Fruit fly (Drosophila melanogaster) whole organism, embryonic: ENCODE results near the gene DIP1.

Experiments used
- Atf-2 ChIP-seq: fragments of 200-800 bp; sonication (Bioruptor generic); optimal IDR thresholded peaks from 2 replicates; lab custom pipeline; 2016; ENCODE audit warnings: missing biosample characterization, missing genetic modification characterization
- Atf6 ChIP-seq: fragments of 200-800 bp; sonication (Bioruptor generic); IDR thresholded peaks from 2 replicates; pipeline ENCODE4 v1.3.6; 2022; ENCODE audit warnings: missing biosample characterization, missing genetic modification characterization
- Blimp-1 ChIP-seq: fragments of 200-800 bp; sonication (Bioruptor generic); optimal IDR thresholded peaks from 3 replicates; lab custom pipeline; 2018; ENCODE audit warnings: missing biosample characterization, missing genetic modification characterization, mild to moderate bottlenecking, moderate library complexity, missing genetic modification reagents
- Bteb2 ChIP-seq: fragments of 200-800 bp; sonication (Bioruptor generic); optimal IDR thresholded peaks from 2 replicates; lab custom pipeline; 2016; ENCODE audit warnings: missing biosample characterization, missing genetic modification characterization
- CG11456 ChIP-seq: fragments of 200-800 bp; sonication (Bioruptor generic); IDR thresholded peaks from 3 replicates; pipeline ENCODE4 v1.3.6; 2022; ENCODE audit warnings: missing biosample characterization, missing genetic modification characterization
- CG11504 ChIP-seq: fragments of 200-800 bp; sonication (Bioruptor generic); optimal IDR thresholded peaks from 3 replicates; lab custom pipeline; 2019; ENCODE audit warnings: missing biosample characterization, mild to moderate bottlenecking, missing genetic modification characterization, moderate library complexity
- CG12071 ChIP-seq: fragments of 200-800 bp; sonication (Bioruptor generic); optimal IDR thresholded peaks from 3 replicates; lab custom pipeline; 2018; ENCODE audit warnings: missing biosample characterization, mild to moderate bottlenecking, missing genetic modification characterization
- CG12104 ChIP-seq: fragments of 200-800 bp; sonication (Bioruptor generic); optimal IDR thresholded peaks from 3 replicates; lab custom pipeline; 2016; ENCODE audit warnings: missing biosample characterization, missing genetic modification characterization
- CG13624 ChIP-seq: fragments of 200-800 bp; sonication (Bioruptor generic); optimal IDR thresholded peaks from 2 replicates; lab custom pipeline; 2016; ENCODE audit warnings: missing biosample characterization, missing genetic modification characterization
- CG14050 ChIP-seq: fragments of 200-800 bp; sonication (Bioruptor generic); IDR thresholded peaks from 3 replicates; pipeline ENCODE4 v1.3.6; 2022; ENCODE audit warnings: missing biosample characterization, missing genetic modification characterization
- CG1529 ChIP-seq: fragments of 200-800 bp; sonication (Bioruptor generic); optimal IDR thresholded peaks from 3 replicates; lab custom pipeline; 2018; ENCODE audit warnings: missing biosample characterization, missing genetic modification characterization
- CG15696 ChIP-seq: fragments of 200-800 bp; sonication (Bioruptor generic); optimal IDR thresholded peaks from 2 replicates; lab custom pipeline; 2019; ENCODE audit warnings: missing biosample characterization, mild to moderate bottlenecking, missing genetic modification characterization, moderate library complexity
- CG16779 ChIP-seq: fragments of 200-800 bp; sonication (Bioruptor generic); IDR thresholded peaks from 2 replicates; pipeline ENCODE4 v1.3.6; 2022; ENCODE audit warnings: missing biosample characterization, missing genetic modification characterization
- CG16815 ChIP-seq: fragments of 200-800 bp; sonication (Bioruptor generic); optimal IDR thresholded peaks from 3 replicates; lab custom pipeline; 2017; ENCODE audit warnings: missing biosample characterization, mild to moderate bottlenecking, missing genetic modification characterization
- CG18476 ChIP-seq: fragments of 200-800 bp; sonication (Bioruptor generic); optimal IDR thresholded peaks from 2 replicates; lab custom pipeline; 2016; ENCODE audit warnings: missing biosample characterization, mild to moderate bottlenecking, missing genetic modification characterization
- CG2678 ChIP-seq: fragments of 200-800 bp; sonication (Bioruptor generic); optimal IDR thresholded peaks from 3 replicates; lab custom pipeline; 2019; ENCODE audit warnings: missing biosample characterization, mild to moderate bottlenecking, missing genetic modification characterization, moderate library complexity
- CG2889 ChIP-seq: fragments of 200-800 bp; sonication (Bioruptor generic); IDR thresholded peaks from 3 replicates; pipeline ENCODE4 v1.3.6; 2022; ENCODE audit warnings: missing biosample characterization, missing genetic modification characterization
- CG3065 ChIP-seq: fragments of 200-800 bp; sonication (Bioruptor generic); optimal IDR thresholded peaks from 2 replicates; lab custom pipeline; 2016; ENCODE audit warnings: missing biosample characterization, missing genetic modification characterization
- CG33213 ChIP-seq: fragments of 200-800 bp; sonication (Bioruptor generic); optimal IDR thresholded peaks from 3 replicates; lab custom pipeline; 2016; ENCODE audit warnings: missing biosample characterization, missing genetic modification characterization
- CG4328 ChIP-seq: fragments of 200-800 bp; sonication (Bioruptor generic); optimal IDR thresholded peaks from 3 replicates; lab custom pipeline; 2017; ENCODE audit warnings: missing biosample characterization, missing genetic modification reagents, missing genetic modification characterization
- CG4424 ChIP-seq: fragments of 200-800 bp; sonication (Bioruptor generic); optimal IDR thresholded peaks from 3 replicates; lab custom pipeline; 2016; ENCODE audit warnings: missing biosample characterization, missing genetic modification characterization
- CG9609 ChIP-seq: fragments of 200-800 bp; sonication (Bioruptor generic); optimal IDR thresholded peaks from 3 replicates; lab custom pipeline; 2016; ENCODE audit warnings: missing biosample characterization, missing genetic modification characterization
- D19A ChIP-seq: fragments of 200-800 bp; optimal IDR thresholded peaks from 3 replicates; lab custom pipeline; 2019; ENCODE audit warnings: missing biosample characterization, mild to moderate bottlenecking, missing genetic modification characterization, moderate library complexity
- D19B ChIP-seq: fragments of 200-800 bp; sonication (Bioruptor generic); optimal IDR thresholded peaks from 2 replicates; lab custom pipeline; 2017; ENCODE audit warnings: missing biosample characterization, mild to moderate bottlenecking, missing genetic modification characterization
- Dref ChIP-seq: fragments of 200-800 bp; sonication (Bioruptor generic); IDR thresholded peaks from 2 replicates; pipeline ENCODE4 v1.3.6; 2022; ENCODE audit warnings: missing biosample characterization, missing genetic modification characterization
- Fer2 ChIP-seq: fragments of 200-800 bp; sonication (Bioruptor generic); optimal IDR thresholded peaks from 2 replicates; lab custom pipeline; 2018; ENCODE audit warnings: missing biosample characterization, mild to moderate bottlenecking, missing genetic modification characterization, moderate library complexity
- HLH4C ChIP-seq: fragments of 200-800 bp; sonication (Bioruptor generic); IDR thresholded peaks from 3 replicates; pipeline ENCODE4 v1.3.6; 2022; ENCODE audit warnings: missing biosample characterization, missing genetic modification characterization; ENCODE audit not compliant: partially characterized antibody
- Jarid2 ChIP-seq: fragments of 200-800 bp; sonication (Bioruptor generic); optimal IDR thresholded peaks from 3 replicates; lab custom pipeline; 2017; ENCODE audit warnings: mild to moderate bottlenecking, missing biosample characterization, missing genetic modification reagents, missing genetic modification characterization
- ara ChIP-seq: fragments of 200-800 bp; sonication (Bioruptor generic); IDR thresholded peaks from 2 replicates; pipeline ENCODE4 v1.3.6; 2022; ENCODE audit warnings: missing biosample characterization, missing genetic modification characterization
- ato ChIP-seq: fragments of 200-800 bp; sonication (Bioruptor generic); IDR thresholded peaks from 2 replicates; pipeline ENCODE4 v1.3.6; 2022; ENCODE audit warnings: missing biosample characterization, missing genetic modification characterization; ENCODE audit not compliant: partially characterized antibody
- az2 ChIP-seq: fragments of 200-800 bp; sonication (Bioruptor generic); optimal IDR thresholded peaks from 3 replicates; lab custom pipeline; 2016; ENCODE audit warnings: missing biosample characterization, missing genetic modification characterization
- bbx ChIP-seq: fragments of 200-800 bp; sonication (Bioruptor generic); IDR thresholded peaks from 2 replicates; pipeline ENCODE4 v1.3.6; 2022; ENCODE audit warnings: missing biosample characterization, missing genetic modification characterization; ENCODE audit not compliant: partially characterized antibody
- chinmo ChIP-seq: fragments of 200-800 bp; sonication (Bioruptor generic); IDR thresholded peaks from 4 replicates; pipeline ENCODE4 v1.3.6; 2022; ENCODE audit warnings: missing biosample characterization, missing genetic modification characterization; ENCODE audit not compliant: partially characterized antibody
- dati ChIP-seq: fragments of 200-800 bp; sonication (Bioruptor generic); IDR thresholded peaks from 2 replicates; pipeline ENCODE4 v1.3.6; 2022; ENCODE audit warnings: missing biosample characterization, missing genetic modification characterization
- esg ChIP-seq: fragments of 200-800 bp; sonication (Bioruptor generic); conservative IDR thresholded peaks from 2 replicates; pipeline ENCODE4 v1.3.6; 2022; ENCODE audit warnings: missing biosample characterization, missing genetic modification characterization
- fd64A ChIP-seq: fragments of 200-800 bp; sonication (Bioruptor generic); optimal IDR thresholded peaks from 3 replicates; lab custom pipeline; 2018; ENCODE audit warnings: missing biosample characterization, mild to moderate bottlenecking, missing genetic modification characterization
- gcm ChIP-seq: fragments of 200-800 bp; sonication (Bioruptor generic); optimal IDR thresholded peaks from 2 replicates; lab custom pipeline; 2019; ENCODE audit warnings: missing biosample characterization, mild to moderate bottlenecking, missing genetic modification characterization, moderate library complexity
- jumu ChIP-seq: fragments of 200-800 bp; sonication (Bioruptor generic); optimal IDR thresholded peaks from 3 replicates; lab custom pipeline; 2016; ENCODE audit warnings: missing biosample characterization, missing genetic modification characterization
- kni ChIP-seq: fragments of 200-800 bp; sonication (Bioruptor generic); optimal IDR thresholded peaks from 3 replicates; lab custom pipeline; 2017; ENCODE audit warnings: mild to moderate bottlenecking, missing biosample characterization, missing genetic modification reagents, missing genetic modification characterization
- nmo ChIP-seq: fragments of 200-800 bp; sonication (Bioruptor generic); optimal IDR thresholded peaks from 2 replicates; lab custom pipeline; 2018; ENCODE audit warnings: missing biosample characterization, mild to moderate bottlenecking, missing genetic modification characterization, moderate library complexity
- nom ChIP-seq: fragments of 200-800 bp; sonication (Bioruptor generic); optimal IDR thresholded peaks from 2 replicates; lab custom pipeline; 2017; ENCODE audit warnings: missing biosample characterization, missing genetic modification characterization, mild to moderate bottlenecking, moderate library complexity, missing genetic modification reagents
- prd ChIP-seq, 3 experiments: fragments of >200 bp in 2 of 3; fragments of 200-800 bp in 1 of 3; sonication (Bioruptor generic) in 1 of 3; optimal IDR thresholded peaks in 2 of 3; IDR thresholded peaks in 1 of 3; 2 replicates in 2 of 3; 3 replicates in 1 of 3; pipeline versions ENCODE4 v1.3.6 to Lab custom; 2017 to 2022; ENCODE audit warnings: missing biosample characterization in 1 of 3, missing genetic modification characterization in 1 of 3
- ranshi ChIP-seq: fragments of 200-800 bp; sonication (Bioruptor generic); IDR thresholded peaks from 2 replicates; pipeline ENCODE4 v1.3.6; 2022; ENCODE audit warnings: missing biosample characterization, missing genetic modification characterization
- sim ChIP-seq: fragments of 200-800 bp; sonication (Bioruptor generic); IDR thresholded peaks from 2 replicates; pipeline ENCODE4 v1.3.6; 2022; ENCODE audit warnings: missing biosample characterization, missing genetic modification characterization
- sisA ChIP-seq: fragments of 200-800 bp; sonication (Bioruptor generic); IDR thresholded peaks from 2 replicates; pipeline ENCODE4 v1.3.6; 2022; ENCODE audit warnings: missing biosample characterization, missing genetic modification characterization
- sqz ChIP-seq: fragments of 200-800 bp; sonication (Bioruptor generic); optimal IDR thresholded peaks from 3 replicates; lab custom pipeline; 2018; ENCODE audit warnings: missing biosample characterization, mild to moderate bottlenecking, missing genetic modification characterization
- tna ChIP-seq: fragments of 200-800 bp; sonication (Bioruptor generic); IDR thresholded peaks from 2 replicates; pipeline ENCODE4 v1.3.6; 2022; ENCODE audit warnings: missing biosample characterization, missing genetic modification characterization; ENCODE audit not compliant: partially characterized antibody
- wdn ChIP-seq: fragments of 200-800 bp; sonication (Bioruptor generic); IDR thresholded peaks from 2 replicates; pipeline ENCODE4 v1.3.6; 2022; ENCODE audit warnings: missing biosample characterization, missing genetic modification characterization
- zen ChIP-seq: fragments of 200-800 bp; sonication (Bioruptor generic); optimal IDR thresholded peaks from 3 replicates; lab custom pipeline; 2018; ENCODE audit warnings: missing biosample characterization, mild to moderate bottlenecking, missing genetic modification characterization, moderate library complexity
- zf30C ChIP-seq: fragments of 200-800 bp; sonication (Bioruptor generic); optimal IDR thresholded peaks from 3 replicates; lab custom pipeline; 2018; ENCODE audit warnings: missing biosample characterization, mild to moderate bottlenecking, missing genetic modification characterization

Gene DIP1

dm6 chrX:21631452-21631851 lies 1.5 kb upstream of the DIP1 start (continued):
- TF ChIP-seq Jarid2 (peak; percentile 7), jumu (GFP tag; lab: Kevin White, UChicago) (peak; percentile 26), D19A (peak; percentile 76), ato (GFP tag; lab: Robert Waterston, UW) (no peak), CG4424 (GFP tag; lab: Kevin White, UChicago) (peak; percentile 77), D19B (GFP tag; lab: Kevin White, UChicago) (no peak), bbx (GFP tag; lab: Robert Waterston, UW) (no peak), CG9609 (GFP tag; lab: Kevin White, UChicago) (peak; percentile 60), CG11456 (GFP tag; lab: Robert Waterston, UW) (no peak), CG1529 (GFP tag; lab: Kevin White, UChicago) (peak; percentile 64), ranshi (GFP tag; lab: Robert Waterston, UW) (peak; percentile 64; the same call in 1 of the 2 replicates), Atf-2 (GFP tag; lab: Kevin White, UChicago) (peak; percentile 73), nom (GFP tag; lab: Kevin White, UChicago) (peak; percentile 62), dati (GFP tag; lab: Robert Waterston, UW) (no peak), fd64A (GFP tag; lab: Kevin White, UChicago) (no peak), CG18476 (peak; percentile 59), prd (optimal IDR thresholded peaks at IDR 0.05; lab: Kevin White, UChicago) (no peak), prd (GFP tag; IDR thresholded peaks at IDR 0.05; lab: Robert Waterston, UW) (no peak; the same call in 2 of the 3 replicates), Fer2 (tag; lab: Kevin White, UChicago) (peak; percentile 33), Atf6 (GFP tag; lab: Robert Waterston, UW) (no peak), HLH4C (GFP tag; lab: Robert Waterston, UW) (no peak), CG2678 (tag; lab: Kevin White, UChicago) (peak; percentile 84), sim (no peak), esg (GFP tag; lab: Robert Waterston, UW) (peak; percentile 59), chinmo (GFP tag; lab: Robert Waterston, UW) (no peak), tna (GFP tag; lab: Robert Waterston, UW) (no peak), Dref (no peak), CG12104 (GFP tag; lab: Kevin White, UChicago) (no peak), CG13624 (GFP tag; lab: Kevin White, UChicago) (peak; percentile 45), az2 (GFP tag; lab: Kevin White, UChicago) (peak; percentile 70), CG33213 (GFP tag; lab: Kevin White, UChicago) (peak; percentile 62), kni (GFP tag; lab: Kevin White, UChicago) (peak; percentile 75), CG16779 (no peak), zf30C (peak; percentile 93), CG16815 (GFP tag; lab: Kevin White, UChicago) (peak; percentile 44), CG12071 (GFP tag; lab: Kevin White, UChicago) (no peak), CG14050 (GFP tag; lab: Robert Waterston, UW) (peak; percentile 37; the same call in 2 of the 3 replicates), zen (tag; lab: Kevin White, UChicago) (peak; percentile 66), CG2889 (GFP tag; lab: Robert Waterston, UW) (no peak), CG15696 (tag; lab: Kevin White, UChicago) (peak; percentile 61), sqz (peak; percentile 48), CG4328 (GFP tag; lab: Kevin White, UChicago) (peak; percentile 63), nmo (GFP tag; lab: Kevin White, UChicago) (peak; percentile 85), gcm (GFP tag; lab: Kevin White, UChicago) (peak; percentile 77), sisA (no peak), Bteb2 (GFP tag; lab: Kevin White, UChicago) (no peak), ara (GFP tag; lab: Robert Waterston, UW) (no peak), Blimp-1 (GFP tag; lab: Kevin White, UChicago) (peak; percentile 83), CG3065 (GFP tag; lab: Kevin White, UChicago) (no peak), wdn (no peak), CG11504 (tag; lab: Kevin White, UChicago) (peak; percentile 79)
